Fruit fly (Drosophila melanogaster) whole organism, embryonic: ENCODE measurements around the gene CG6409.

Source experiments
- Ada2b ChIP-seq: fragments of 200-800 bp; sonication (Bioruptor generic); IDR thresholded peaks from 2 replicates; pipeline ENCODE4 v1.3.6; 2022; ENCODE audit warnings: missing biosample characterization, missing genetic modification characterization
- Bgb ChIP-seq: fragments of 200-800 bp; sonication (Bioruptor generic); IDR thresholded peaks from 2 replicates; pipeline ENCODE4 v1.3.6; 2022; ENCODE audit warnings: missing biosample characterization, missing genetic modification characterization; ENCODE audit not compliant: partially characterized antibody
- C15 ChIP-seq: fragments of 200-800 bp; sonication (Bioruptor generic); IDR thresholded peaks from 3 replicates; pipeline ENCODE4 v1.3.6; 2022; ENCODE audit warnings: missing biosample characterization, missing genetic modification characterization
- CG12155 ChIP-seq: fragments of 200-800 bp; sonication (Bioruptor generic); optimal IDR thresholded peaks from 3 replicates; lab custom pipeline; 2016; ENCODE audit warnings: missing biosample characterization, missing genetic modification characterization
- CG12299 ChIP-seq: fragments of 200-800 bp; sonication (Bioruptor generic); optimal IDR thresholded peaks from 2 replicates; lab custom pipeline; 2018; ENCODE audit warnings: missing biosample characterization, mild to moderate bottlenecking, missing genetic modification characterization
- CG1233 ChIP-seq: fragments of 200-800 bp; sonication (Bioruptor generic); optimal IDR thresholded peaks from 4 replicates; lab custom pipeline; 2018; ENCODE audit warnings: missing biosample characterization, mild to moderate bottlenecking, missing genetic modification characterization
- CG13123 ChIP-seq: fragments of 200-800 bp; sonication (Bioruptor generic); optimal IDR thresholded peaks from 2 replicates; lab custom pipeline; 2016; ENCODE audit warnings: missing biosample characterization, missing genetic modification characterization
- CG1603 ChIP-seq: fragments of 200-800 bp; sonication (Bioruptor generic); optimal IDR thresholded peaks from 2 replicates; lab custom pipeline; 2019; ENCODE audit warnings: missing biosample characterization, mild to moderate bottlenecking, missing genetic modification characterization, moderate library complexity
- CG17568 ChIP-seq: fragments of 200-800 bp; sonication (Bioruptor generic); optimal IDR thresholded peaks from 2 replicates; lab custom pipeline; 2018; ENCODE audit warnings: missing biosample characterization, mild to moderate bottlenecking, missing genetic modification characterization, moderate library complexity
- CG2875 ChIP-seq: fragments of 200-800 bp; sonication (Bioruptor generic); optimal IDR thresholded peaks from 2 replicates; lab custom pipeline; 2017; ENCODE audit warnings: missing biosample characterization, mild to moderate bottlenecking, missing genetic modification characterization, missing genetic modification reagents
- CG31224 ChIP-seq: fragments of 200-800 bp; sonication (Bioruptor generic); IDR thresholded peaks from 2 replicates; pipeline ENCODE4 v1.3.6; 2022; ENCODE audit warnings: missing biosample characterization, missing genetic modification characterization
- CG32532 ChIP-seq: fragments of 200-800 bp; sonication (Bioruptor generic); IDR thresholded peaks from 2 replicates; pipeline ENCODE4 v1.3.6; 2022; ENCODE audit warnings: missing biosample characterization, missing genetic modification characterization
- CG32772 ChIP-seq: fragments of 200-800 bp; sonication (Bioruptor generic); IDR thresholded peaks from 2 replicates; pipeline ENCODE4 v1.3.6; 2022; ENCODE audit warnings: missing biosample characterization, missing genetic modification characterization
- CG3726 ChIP-seq: fragments of 200-800 bp; sonication (Bioruptor generic); IDR thresholded peaks from 3 replicates; pipeline ENCODE4, ENCODE4 v1.3.6; 2022; ENCODE audit warnings: missing biosample characterization, missing genetic modification characterization
- CG5245 ChIP-seq: fragments of 200-800 bp; sonication (Bioruptor generic); optimal IDR thresholded peaks from 3 replicates; lab custom pipeline; 2016; ENCODE audit warnings: missing biosample characterization, missing genetic modification characterization
- CG6254 ChIP-seq: fragments of 200-800 bp; sonication (Bioruptor generic); optimal IDR thresholded peaks from 3 replicates; lab custom pipeline; 2017; ENCODE audit warnings: mild to moderate bottlenecking, missing biosample characterization, missing genetic modification reagents, missing genetic modification characterization
- CG9727 ChIP-seq: fragments of 200-800 bp; sonication (Bioruptor generic); optimal IDR thresholded peaks from 3 replicates; lab custom pipeline; 2017; ENCODE audit warnings: missing biosample characterization, mild to moderate bottlenecking, missing genetic modification characterization
- Chrac-16 ChIP-seq: fragments of 200-800 bp; sonication (Bioruptor generic); optimal IDR thresholded peaks from 3 replicates; lab custom pipeline; 2016; ENCODE audit warnings: missing biosample characterization, missing genetic modification characterization
- Dbx ChIP-seq: fragments of 200-800 bp; sonication (Bioruptor generic); IDR thresholded peaks from 3 replicates; pipeline ENCODE4 v1.3.6; 2022; ENCODE audit warnings: missing biosample characterization, missing genetic modification characterization
- Deaf1 ChIP-seq: fragments of 200-800 bp; optimal IDR thresholded peaks from 3 replicates; lab custom pipeline; 2019; ENCODE audit warnings: missing biosample characterization, mild to moderate bottlenecking, missing genetic modification characterization, moderate library complexity
- Doc3 ChIP-seq: fragments of 200-800 bp; sonication (Bioruptor generic); IDR thresholded peaks from 3 replicates; pipeline ENCODE4 v1.3.6; 2022; ENCODE audit warnings: missing biosample characterization, missing genetic modification characterization; ENCODE audit not compliant: partially characterized antibody
- GATAe ChIP-seq: fragments of 200-800 bp; sonication (Bioruptor generic); conservative IDR thresholded peaks from 2 replicates; pipeline ENCODE4 v1.3.6; 2022; ENCODE audit warnings: missing biosample characterization, missing genetic modification characterization
- HmgZ ChIP-seq: fragments of 200-800 bp; sonication (Bioruptor generic); optimal IDR thresholded peaks from 2 replicates; lab custom pipeline; 2018; ENCODE audit warnings: missing biosample characterization, mild to moderate bottlenecking, missing genetic modification characterization
- Hr78 ChIP-seq, 2 experiments: fragments of 200-800 bp in 1 of 2; fragments of >200 bp in 1 of 2; sonication (Bioruptor generic) in 1 of 2; optimal IDR thresholded peaks; 2 replicates each; lab custom pipeline; 2017 to 2019; ENCODE audit warnings: missing biosample characterization in 2 of 2, missing genetic modification characterization in 2 of 2, mild to moderate bottlenecking in 1 of 2, moderate library complexity in 1 of 2
- Pdp1 ChIP-seq, 2 experiments: fragments of 200-800 bp; sonication (Bioruptor generic); optimal IDR thresholded peaks; 3 replicates each; lab custom pipeline; 2016; ENCODE audit warnings: missing biosample characterization in 2 of 2, missing genetic modification characterization in 2 of 2, mild to moderate bottlenecking in 1 of 2, moderate library complexity in 1 of 2
- Poxn ChIP-seq: fragments of 200-800 bp; sonication (Bioruptor generic); IDR thresholded peaks from 2 replicates; pipeline ENCODE4 v1.3.6; 2022; ENCODE audit warnings: missing biosample characterization, missing genetic modification characterization
- Tbp ChIP-seq: fragments of >200 bp; optimal IDR thresholded peaks from 2 replicates; lab custom pipeline; 2018; ENCODE audit warnings: missing biosample characterization, missing genetic modification characterization
- Xrp1 ChIP-seq: fragments of 200-800 bp; sonication (Bioruptor generic); IDR thresholded peaks from 2 replicates; pipeline ENCODE4 v1.3.6; 2022; ENCODE audit warnings: missing biosample characterization, missing genetic modification characterization
- al ChIP-seq: fragments of 200-800 bp; sonication (Bioruptor generic); IDR thresholded peaks from 2 replicates; pipeline ENCODE4 v1.3.6; 2022; ENCODE audit warnings: missing biosample characterization, missing genetic modification characterization
- amos ChIP-seq: fragments of 200-800 bp; sonication (Bioruptor generic); IDR thresholded peaks from 2 replicates; pipeline ENCODE4 v1.3.6; 2022; ENCODE audit warnings: missing biosample characterization, missing genetic modification characterization; ENCODE audit not compliant: partially characterized antibody
- ap ChIP-seq: fragments of 200-800 bp; sonication (Bioruptor generic); IDR thresholded peaks from 2 replicates; pipeline ENCODE4 v1.3.6; 2022; ENCODE audit warnings: missing biosample characterization, missing genetic modification characterization
- ase ChIP-seq: fragments of 200-800 bp; sonication (Bioruptor generic); IDR thresholded peaks from 3 replicates; pipeline ENCODE4 v1.3.6; 2022; ENCODE audit warnings: missing biosample characterization, missing genetic modification characterization
- chn ChIP-seq: fragments of 200-800 bp; sonication (Bioruptor generic); optimal IDR thresholded peaks from 2 replicates; lab custom pipeline; 2016; ENCODE audit warnings: missing biosample characterization, missing genetic modification characterization
- dimm ChIP-seq: fragments of 200-800 bp; sonication (Bioruptor generic); IDR thresholded peaks from 2 replicates; pipeline ENCODE4 v1.3.6; 2022; ENCODE audit warnings: missing biosample characterization, missing genetic modification characterization
- eve ChIP-seq, 2 experiments: fragments of >200 bp; optimal IDR thresholded peaks; 2 replicates each; lab custom pipeline; 2017; ENCODE audit warnings: missing biosample characterization in 2 of 2, missing genetic modification characterization in 2 of 2
- fd3F ChIP-seq: fragments of 200-800 bp; sonication (Bioruptor generic); optimal IDR thresholded peaks from 2 replicates; lab custom pipeline; 2018; ENCODE audit warnings: missing biosample characterization, mild to moderate bottlenecking, missing genetic modification characterization, moderate library complexity
- gcm2 ChIP-seq: fragments of 200-800 bp; sonication (Bioruptor generic); optimal IDR thresholded peaks from 2 replicates; lab custom pipeline; 2016; ENCODE audit warnings: missing biosample characterization, missing genetic modification characterization
- gsb ChIP-seq: fragments of 200-800 bp; sonication (Bioruptor generic); IDR thresholded peaks from 2 replicates; pipeline ENCODE4 v1.3.6; 2022; ENCODE audit warnings: missing biosample characterization, missing genetic modification characterization
- gsb-n ChIP-seq: fragments of 200-800 bp; sonication (Bioruptor generic); optimal IDR thresholded peaks from 3 replicates; lab custom pipeline; 2018; ENCODE audit warnings: missing biosample characterization, mild to moderate bottlenecking, missing genetic modification characterization
- hb ChIP-seq: fragments of 200-800 bp; sonication (Bioruptor generic); IDR thresholded peaks from 3 replicates; pipeline ENCODE4 v1.3.6; 2022; ENCODE audit warnings: missing biosample characterization, missing genetic modification characterization; ENCODE audit not compliant: partially characterized antibody
- insv ChIP-seq, 2 experiments: fragments of 200-800 bp; sonication (Bioruptor generic); optimal IDR thresholded peaks; 3 replicates each; lab custom pipeline; 2016 to 2018; ENCODE audit warnings: missing biosample characterization in 2 of 2, missing genetic modification characterization in 2 of 2
- lbe ChIP-seq: fragments of 200-800 bp; sonication (Bioruptor generic); optimal IDR thresholded peaks from 2 replicates; lab custom pipeline; 2016; ENCODE audit warnings: missing biosample characterization, mild to moderate bottlenecking, missing genetic modification characterization
- nau ChIP-seq: fragments of 200-800 bp; sonication (Bioruptor generic); optimal IDR thresholded peaks from 3 replicates; lab custom pipeline; 2017; ENCODE audit warnings: missing biosample characterization, mild to moderate bottlenecking, missing genetic modification characterization, missing genetic modification reagents
- otp ChIP-seq: fragments of 200-800 bp; sonication (Bioruptor generic); IDR thresholded peaks from 3 replicates; pipeline ENCODE4, ENCODE4 v1.3.6; 2022; ENCODE audit warnings: missing biosample characterization, missing genetic modification characterization
- pan ChIP-seq, 4 experiments: fragments of >200 bp in 3 of 4; fragments of 200-800 bp in 1 of 4; sonication (Bioruptor generic) in 1 of 4; optimal IDR thresholded peaks in 3 of 4; IDR thresholded peaks in 1 of 4; 2 replicates each; pipeline versions ENCODE4 v1.3.6 to Lab custom; 2017 to 2022; ENCODE audit warnings: missing biosample characterization in 2 of 4, missing genetic modification characterization in 2 of 4, mixed read lengths in 1 of 4
- salm ChIP-seq: fragments of 200-800 bp; sonication (Bioruptor generic); optimal IDR thresholded peaks from 2 replicates; lab custom pipeline; 2018; ENCODE audit warnings: missing biosample characterization, mild to moderate bottlenecking, missing genetic modification characterization
- sqz ChIP-seq: fragments of 200-800 bp; sonication (Bioruptor generic); optimal IDR thresholded peaks from 3 replicates; lab custom pipeline; 2018; ENCODE audit warnings: missing biosample characterization, mild to moderate bottlenecking, missing genetic modification characterization
- wor ChIP-seq: fragments of 200-800 bp; sonication (Bioruptor generic); IDR thresholded peaks from 2 replicates; pipeline ENCODE4 v1.3.6; 2022; ENCODE audit warnings: missing biosample characterization, missing genetic modification characterization
- yki ChIP-seq: fragments of >200 bp; optimal IDR thresholded peaks from 3 replicates; lab custom pipeline; 2018

CG6409 gene

dm6 chr3L:10861657-10862543 is 20.3 kb downstream of the CG6409 start (continued):
- no peak for TF ChIP-seq CG3726 (GFP tag; lab: Robert Waterston, UW)
- TF ChIP-seq gsb (GFP tag; lab: Robert Waterston, UW) = no peak
- no peak for TF ChIP-seq nau (GFP tag; lab: Kevin White, UChicago)
- peak; percentile 19 for TF ChIP-seq CG12155 (GFP tag; lab: Kevin White, UChicago)
- peak; percentile 83 for TF ChIP-seq gsb-n (tag; lab: Kevin White, UChicago)
- TF ChIP-seq Chrac-16 = no peak
- TF ChIP-seq CG13123 (GFP tag; lab: Kevin White, UChicago) = no peak
- no peak for TF ChIP-seq CG6254 (GFP tag; lab: Kevin White, UChicago)
- no peak for TF ChIP-seq HmgZ
- TF ChIP-seq eve (GFP tag; optimal IDR thresholded peaks at IDR 0.05; lab: Kevin White, UChicago) = no peak
- no peak for TF ChIP-seq CG9727 (GFP tag; lab: Kevin White, UChicago)
- no peak for TF ChIP-seq Ada2b (GFP tag; lab: Robert Waterston, UW)
- TF ChIP-seq CG32772 (GFP tag; lab: Robert Waterston, UW) = 0 out of 2 replicates have a peak, but pooled peaks have one; percentile 28
- TF ChIP-seq sqz (GFP tag; lab: Kevin White, UChicago) = peak; percentile 30
- no peak for TF ChIP-seq Tbp (GFP tag; lab: Kevin White, UChicago)
- peak; percentile 20 for TF ChIP-seq chn (GFP tag; lab: Kevin White, UChicago)
- TF ChIP-seq ap (GFP tag; lab: Robert Waterston, UW) = no peak
- no peak for TF ChIP-seq lbe
- no peak for TF ChIP-seq salm
- no peak for TF ChIP-seq otp (GFP tag; lab: Robert Waterston, UW)
- TF ChIP-seq CG12299 (tag; lab: Kevin White, UChicago) = no peak
- no peak for TF ChIP-seq CG17568 (GFP tag; lab: Kevin White, UChicago)
- TF ChIP-seq Hr78 (GFP tag; optimal IDR thresholded peaks at IDR 0.05; lab: Kevin White, UChicago) = peak in 1 of 2 experiments; percentile 54
- no peak for TF ChIP-seq fd3F (GFP tag; lab: Kevin White, UChicago)
- TF ChIP-seq CG31224 (GFP tag; lab: Robert Waterston, UW) = no peak
- no peak for TF ChIP-seq CG32532 (GFP tag; lab: Robert Waterston, UW)
- TF ChIP-seq GATAe (GFP tag; lab: Robert Waterston, UW) = peak; percentile 42; the same call in 1 of the 2 replicates
- TF ChIP-seq dimm (GFP tag; lab: Robert Waterston, UW) = no peak
- no peak for TF ChIP-seq insv (GFP tag; optimal IDR thresholded peaks at IDR 0.05; lab: Kevin White, UChicago)
- no peak for TF ChIP-seq CG1233 (GFP tag; lab: Kevin White, UChicago)
- TF ChIP-seq ase (GFP tag; lab: Robert Waterston, UW) = no peak
- TF ChIP-seq hb (GFP tag; lab: Robert Waterston, UW) = no peak
- no peak for TF ChIP-seq CG2875 (GFP tag; lab: Kevin White, UChicago)
- no peak for TF ChIP-seq gcm2
- TF ChIP-seq CG1603 (tag; lab: Kevin White, UChicago) = peak; percentile 18
- TF ChIP-seq amos (GFP tag; lab: Robert Waterston, UW) = no peak
- no peak for TF ChIP-seq pan (optimal IDR thresholded peaks at IDR 0.05; lab: Kevin White, UChicago)
- peak in 1 of 2 experiments; percentile 27 for TF ChIP-seq pan (GFP tag; optimal IDR thresholded peaks at IDR 0.05 in 1 of 2, IDR thresholded peaks at IDR 0.05 in 1 of 2)
- peak; percentile 12 for TF ChIP-seq Deaf1 (tag; lab: Kevin White, UChicago)
- no peak for TF ChIP-seq yki (lab: Kevin White, UChicago)
- TF ChIP-seq Pdp1 (GFP tag; optimal IDR thresholded peaks at IDR 0.05; lab: Kevin White, UChicago) = peak in 1 of 2 experiments; percentile 15
- no peak for TF ChIP-seq CG5245
- no peak for TF ChIP-seq Doc3 (GFP tag; lab: Robert Waterston, UW)
- TF ChIP-seq Dbx = peak; percentile 31; the same call in 2 of the 3 replicates
- no peak for TF ChIP-seq Poxn (GFP tag; lab: Robert Waterston, UW)
- no peak for TF ChIP-seq al (GFP tag; lab: Robert Waterston, UW)
- TF ChIP-seq Xrp1 (GFP tag; lab: Robert Waterston, UW) = peak; percentile 19; the same call in 1 of the 2 replicates
- no peak for TF ChIP-seq Bgb (GFP tag; lab: Robert Waterston, UW)
- no peak for TF ChIP-seq C15 (GFP tag; lab: Robert Waterston, UW)
- no peak for TF ChIP-seq wor (GFP tag; lab: Robert Waterston, UW)
